Worm (Caenorhabditis elegans): ENCODE measurements around the gene strm-1.

- TF ChIP-seq ama-1 (optimal IDR thresholded peaks at IDR 0.05) (no peak), efl-1 (optimal IDR thresholded peaks at IDR 0.05) (peak; percentile 36 to 42), efl-1 (GFP tag; optimal IDR thresholded peaks at IDR 0.05 in 1 of 2) (peak in 1 of 2 experiments; percentile 88), Y116A8C.19 (tag; optimal IDR thresholded peaks at IDR 0.05; ENCODE audit: borderline replicate concordance) (no peak), nhr-237 (tag; optimal IDR thresholded peaks at IDR 0.05) (no peak), snpc-4 (tag; optimal IDR thresholded peaks at IDR 0.05) (no peak), tbx-2 (tag; optimal IDR thresholded peaks at IDR 0.05) (no peak)
Measured at ce11 chrIII:2432925-2433324, 31.1 kb downstream of the strm-1 start.
